Fruit fly (Drosophila melanogaster): ENCODE measurements around the gene XNP.

The XNP gene

DNA sequence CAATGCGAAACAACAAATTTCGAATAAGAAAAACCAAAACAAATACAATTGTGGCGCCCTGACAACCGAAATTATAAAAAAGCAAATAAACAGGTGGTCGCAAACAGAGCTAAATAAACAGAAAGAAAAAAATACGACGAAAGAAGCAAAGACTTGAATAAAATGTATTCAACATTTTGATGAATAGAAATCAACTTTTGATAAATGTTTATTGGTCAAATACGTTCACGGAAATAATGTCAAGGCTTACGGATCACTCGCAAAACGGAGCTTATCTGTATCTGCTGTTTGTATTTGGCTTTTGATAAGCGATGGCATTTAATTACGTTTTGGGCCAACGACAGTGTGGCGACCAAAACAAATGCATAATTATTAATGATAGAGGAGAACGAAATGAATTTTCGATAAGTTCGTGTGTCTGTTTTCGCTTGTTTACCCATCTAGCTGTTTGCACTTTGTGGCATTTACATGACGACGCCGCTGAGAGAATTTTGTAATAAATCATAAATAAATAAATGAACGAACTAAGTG, 29.4 kb downstream of the XNP start (continued):
- TF ChIP-seq Max (GFP tag; optimal IDR thresholded peaks at IDR 0.05): peak; percentile 12
- TF ChIP-seq vvl (GFP tag; IDR thresholded peaks at IDR 0.05): peak; percentile 22; the same call in 1 of the 2 replicates
- TF ChIP-seq CG31365 (tag; optimal IDR thresholded peaks at IDR 0.05): no peak
- no peak for TF ChIP-seq Oaz (GFP tag; IDR thresholded peaks at IDR 0.05)
- peak; percentile 79 for TF ChIP-seq CrebB (tag; optimal IDR thresholded peaks at IDR 0.05)
- TF ChIP-seq ash1 (GFP tag; optimal IDR thresholded peaks at IDR 0.05): no peak
- peak; percentile 18 for TF ChIP-seq Oli (tag; optimal IDR thresholded peaks at IDR 0.05)
- peak; percentile 58 for TF ChIP-seq CG2875 (GFP tag; optimal IDR thresholded peaks at IDR 0.05)
- TF ChIP-seq Meics (GFP tag; optimal IDR thresholded peaks at IDR 0.05): peak; percentile 38
- peak; percentile 5 for TF ChIP-seq lbe (GFP tag; optimal IDR thresholded peaks at IDR 0.05)
- TF ChIP-seq Side (GFP tag; optimal IDR thresholded peaks at IDR 0.05): no peak
- TF ChIP-seq Trl (optimal IDR thresholded peaks at IDR 0.05): no peak
- peak; percentile 19 for TF ChIP-seq Trl (GFP tag; optimal IDR thresholded peaks at IDR 0.05)
- no peak for TF ChIP-seq gt (GFP tag; IDR thresholded peaks at IDR 0.05)
- peak; percentile 30 for TF ChIP-seq Myb (GFP tag; optimal IDR thresholded peaks at IDR 0.05)
- no peak for TF ChIP-seq Atf-2 (GFP tag; optimal IDR thresholded peaks at IDR 0.05)
- TF ChIP-seq Sry-β (GFP tag; optimal IDR thresholded peaks at IDR 0.05): no peak
- no peak for TF ChIP-seq sna (GFP tag; IDR thresholded peaks at IDR 0.05; ENCODE audit: partially characterized antibody)
- no peak for TF ChIP-seq gsb (GFP tag; IDR thresholded peaks at IDR 0.05)
- no peak for TF ChIP-seq CG2889 (GFP tag; IDR thresholded peaks at IDR 0.05)
- TF ChIP-seq GATAe (GFP tag; conservative IDR thresholded peaks at IDR 0.05): peak; percentile 28; the same call in 1 of the 2 replicates
- TF ChIP-seq PHDP (tag; optimal IDR thresholded peaks at IDR 0.05): peak; percentile 77
- TF ChIP-seq HmgD (GFP tag; optimal IDR thresholded peaks at IDR 0.05): no peak
- peak; percentile 34 for TF ChIP-seq Mad (GFP tag; optimal IDR thresholded peaks at IDR 0.05)
- no peak for TF ChIP-seq trem (tag; optimal IDR thresholded peaks at IDR 0.05)
- TF ChIP-seq Bteb2 (GFP tag; optimal IDR thresholded peaks at IDR 0.05): no peak
- no peak; the same call in 1 of the 2 replicates for TF ChIP-seq stc (GFP tag; IDR thresholded peaks at IDR 0.05)
- peak; percentile 54 for TF ChIP-seq CG2678 (tag; optimal IDR thresholded peaks at IDR 0.05)
- TF ChIP-seq grn (GFP tag; optimal IDR thresholded peaks at IDR 0.05): peak; percentile 70
- peak; percentile 63 for TF ChIP-seq Hmr (GFP tag; optimal IDR thresholded peaks at IDR 0.05)
- peak; percentile 5 for TF ChIP-seq stwl (tag; optimal IDR thresholded peaks at IDR 0.05)
- TF ChIP-seq CG18599 (GFP tag; optimal IDR thresholded peaks at IDR 0.05): peak; percentile 61
- peak; percentile 70 for TF ChIP-seq CG7745 (tag; optimal IDR thresholded peaks at IDR 0.05)
- TF ChIP-seq Hr78 (GFP tag; optimal IDR thresholded peaks at IDR 0.05): peak in 1 of 2 experiments; percentile 32
- no peak for TF ChIP-seq sc (optimal IDR thresholded peaks at IDR 0.05)
- TF ChIP-seq sc (GFP tag; optimal IDR thresholded peaks at IDR 0.05): peak; percentile 46
- no peak for TF ChIP-seq crc (GFP tag; optimal IDR thresholded peaks at IDR 0.05)
- TF ChIP-seq HmgZ (tag; optimal IDR thresholded peaks at IDR 0.05): peak; percentile 34
- TF ChIP-seq repo (GFP tag; optimal IDR thresholded peaks at IDR 0.05): no peak
- peak; percentile 77 for TF ChIP-seq mirr (GFP tag; optimal IDR thresholded peaks at IDR 0.05)
- TF ChIP-seq CG3838 (GFP tag; optimal IDR thresholded peaks at IDR 0.05): peak; percentile 24
- no peak for TF ChIP-seq pb (GFP tag; optimal IDR thresholded peaks at IDR 0.05)
- no peak for TF ChIP-seq Dll (GFP tag; IDR thresholded peaks at IDR 0.05; ENCODE audit: partially characterized antibody)
- TF ChIP-seq MESR4 (GFP tag; optimal IDR thresholded peaks at IDR 0.05): no peak
- no peak for TF ChIP-seq lmd (GFP tag; IDR thresholded peaks at IDR 0.05)
- peak; percentile 25 for TF ChIP-seq twi (tag; optimal IDR thresholded peaks at IDR 0.05)
- TF ChIP-seq CG12744 (GFP tag; optimal IDR thresholded peaks at IDR 0.05): peak; percentile 51
- TF ChIP-seq CG4707 (GFP tag; optimal IDR thresholded peaks at IDR 0.05): no peak
- peak; percentile 4 for TF ChIP-seq Lhr (GFP tag; optimal IDR thresholded peaks at IDR 0.05)
- TF ChIP-seq bcd (GFP tag; optimal IDR thresholded peaks at IDR 0.05): peak; percentile 16
- TF ChIP-seq CG15269 (tag; optimal IDR thresholded peaks at IDR 0.05): peak; percentile 51

Measured in whole organism, embryonic.